Fruit fly (Drosophila melanogaster) whole organism, embryonic: ENCODE results near the gene CG14234.

ENCODE experiments used
- Awh ChIP-seq: fragments of 200-800 bp; sonication (Bioruptor generic); IDR thresholded peaks from 2 replicates; pipeline ENCODE4, ENCODE4 v1.3.6; 2022; ENCODE audit warnings: missing biosample characterization, missing genetic modification characterization
- Bdp1 ChIP-seq: fragments of 200-800 bp; sonication (Bioruptor generic); optimal IDR thresholded peaks from 3 replicates; lab custom pipeline; 2016; ENCODE audit warnings: missing biosample characterization, missing genetic modification characterization
- CG10366 ChIP-seq: fragments of 200-800 bp; sonication (Bioruptor generic); IDR thresholded peaks from 2 replicates; pipeline ENCODE4 v1.3.6; 2022; ENCODE audit warnings: missing biosample characterization, missing genetic modification characterization
- CG10543 ChIP-seq: fragments of 200-800 bp; sonication (Bioruptor generic); optimal IDR thresholded peaks from 3 replicates; lab custom pipeline; 2017; ENCODE audit warnings: missing biosample characterization, mild to moderate bottlenecking, missing genetic modification characterization, moderate library complexity
- CG12155 ChIP-seq: fragments of 200-800 bp; sonication (Bioruptor generic); optimal IDR thresholded peaks from 3 replicates; lab custom pipeline; 2016; ENCODE audit warnings: missing biosample characterization, missing genetic modification characterization
- CG12769 ChIP-seq: fragments of 200-800 bp; sonication (Bioruptor generic); optimal IDR thresholded peaks from 2 replicates; lab custom pipeline; 2019; ENCODE audit warnings: missing biosample characterization, mild to moderate bottlenecking, missing genetic modification characterization, moderate library complexity
- CG1529 ChIP-seq: fragments of 200-800 bp; sonication (Bioruptor generic); optimal IDR thresholded peaks from 3 replicates; lab custom pipeline; 2018; ENCODE audit warnings: missing biosample characterization, missing genetic modification characterization
- CG15479 ChIP-seq: fragments of 200-800 bp; sonication (Bioruptor generic); optimal IDR thresholded peaks from 3 replicates; lab custom pipeline; 2019; ENCODE audit warnings: missing biosample characterization, mild to moderate bottlenecking, missing genetic modification characterization, moderate library complexity
- CG15601 ChIP-seq: fragments of 200-800 bp; sonication (Bioruptor generic); optimal IDR thresholded peaks from 3 replicates; lab custom pipeline; 2019; ENCODE audit warnings: missing biosample characterization, mild to moderate bottlenecking, missing genetic modification characterization, moderate library complexity
- CG1792 ChIP-seq: fragments of 200-800 bp; sonication (Bioruptor generic); optimal IDR thresholded peaks from 2 replicates; lab custom pipeline; 2016; ENCODE audit warnings: missing biosample characterization, missing genetic modification characterization
- CG3407 ChIP-seq: fragments of 200-800 bp; sonication (Bioruptor generic); optimal IDR thresholded peaks from 2 replicates; lab custom pipeline; 2018; ENCODE audit warnings: missing biosample characterization, mild to moderate bottlenecking, missing genetic modification characterization
- CG34422 ChIP-seq: fragments of 200-800 bp; sonication (Bioruptor generic); IDR thresholded peaks from 3 replicates; pipeline ENCODE4 v1.3.6; 2022; ENCODE audit warnings: missing biosample characterization, missing genetic modification characterization
- CG4328 ChIP-seq: fragments of 200-800 bp; sonication (Bioruptor generic); optimal IDR thresholded peaks from 3 replicates; lab custom pipeline; 2017; ENCODE audit warnings: missing biosample characterization, missing genetic modification reagents, missing genetic modification characterization
- CG4360 ChIP-seq: fragments of 200-800 bp; sonication (Bioruptor generic); IDR thresholded peaks from 2 replicates; pipeline ENCODE4 v1.3.6; 2022; ENCODE audit warnings: missing biosample characterization, missing genetic modification characterization
- CG4424 ChIP-seq: fragments of 200-800 bp; sonication (Bioruptor generic); optimal IDR thresholded peaks from 3 replicates; lab custom pipeline; 2016; ENCODE audit warnings: missing biosample characterization, missing genetic modification characterization
- CG6689 ChIP-seq: fragments of 200-800 bp; sonication (Bioruptor generic); IDR thresholded peaks from 2 replicates; pipeline ENCODE4 v1.3.6; 2022; ENCODE audit warnings: missing biosample characterization, missing genetic modification characterization
- CG7372 ChIP-seq: fragments of 200-800 bp; sonication (Bioruptor generic); IDR thresholded peaks from 2 replicates; pipeline ENCODE4 v1.3.6; 2022; ENCODE audit warnings: missing biosample characterization, missing genetic modification characterization
- CG8924 ChIP-seq: fragments of 200-800 bp; optimal IDR thresholded peaks from 3 replicates; lab custom pipeline; 2019; ENCODE audit warnings: missing biosample characterization, mild to moderate bottlenecking, missing genetic modification characterization, moderate library complexity
- CG8944 ChIP-seq: fragments of 200-800 bp; sonication (Bioruptor generic); optimal IDR thresholded peaks from 3 replicates; lab custom pipeline; 2016; ENCODE audit warnings: missing biosample characterization, missing genetic modification characterization
- E2f1 ChIP-seq: fragments of 200-800 bp; sonication (Bioruptor generic); IDR thresholded peaks from 2 replicates; pipeline ENCODE4 v1.3.6; 2022; ENCODE audit warnings: missing biosample characterization, missing genetic modification characterization
- HLH54F ChIP-seq: fragments of 200-800 bp; sonication (Bioruptor generic); optimal IDR thresholded peaks from 3 replicates; lab custom pipeline; 2016; ENCODE audit warnings: missing biosample characterization, missing genetic modification characterization
- Mad ChIP-seq: fragments of 200-800 bp; sonication (Bioruptor generic); optimal IDR thresholded peaks from 2 replicates; lab custom pipeline; 2016; ENCODE audit warnings: missing biosample characterization, missing genetic modification characterization
- Nf-YB ChIP-seq: fragments of 200-800 bp; sonication (Bioruptor generic); optimal IDR thresholded peaks from 3 replicates; lab custom pipeline; 2019; ENCODE audit warnings: missing biosample characterization, mild to moderate bottlenecking, missing genetic modification characterization, moderate library complexity
- Ptx1 ChIP-seq: fragments of 200-800 bp; sonication (Bioruptor generic); IDR thresholded peaks from 2 replicates; pipeline ENCODE4 v1.3.6; 2022; ENCODE audit warnings: missing biosample characterization, missing genetic modification characterization
- Scr ChIP-seq: fragments of 200-800 bp; sonication (Bioruptor generic); IDR thresholded peaks from 2 replicates; pipeline ENCODE4 v1.3.6; 2022; ENCODE audit warnings: missing biosample characterization, missing genetic modification characterization; ENCODE audit not compliant: partially characterized antibody
- Sry-β ChIP-seq: fragments of 200-800 bp; sonication (Bioruptor generic); optimal IDR thresholded peaks from 2 replicates; lab custom pipeline; 2018; ENCODE audit warnings: missing biosample characterization, mild to moderate bottlenecking, missing genetic modification characterization, moderate library complexity
- Vsx1 ChIP-seq: fragments of 200-800 bp; sonication (Bioruptor generic); optimal IDR thresholded peaks from 2 replicates; lab custom pipeline; 2017; ENCODE audit warnings: missing biosample characterization, mild to moderate bottlenecking, missing genetic modification characterization, missing genetic modification reagents
- cg ChIP-seq: fragments of 200-800 bp; sonication (Bioruptor generic); optimal IDR thresholded peaks from 3 replicates; lab custom pipeline; 2019; ENCODE audit warnings: missing biosample characterization, mild to moderate bottlenecking, missing genetic modification characterization, moderate library complexity
- chif ChIP-seq, 2 experiments: fragments of 200-800 bp; sonication (Bioruptor generic); optimal IDR thresholded peaks; 3 replicates each; lab custom pipeline; 2016; ENCODE audit warnings: missing biosample characterization in 2 of 2, missing genetic modification characterization in 2 of 2
- dmrt11E ChIP-seq: fragments of 200-800 bp; sonication (Bioruptor generic); optimal IDR thresholded peaks from 3 replicates; lab custom pipeline; 2018; ENCODE audit warnings: missing biosample characterization, mild to moderate bottlenecking, missing genetic modification characterization, moderate library complexity
- ems ChIP-seq: fragments of 200-800 bp; sonication (Bioruptor generic); optimal IDR thresholded peaks from 3 replicates; lab custom pipeline; 2016; ENCODE audit warnings: missing biosample characterization, missing genetic modification characterization
- grn ChIP-seq: fragments of 200-800 bp; sonication (Bioruptor generic); optimal IDR thresholded peaks from 3 replicates; lab custom pipeline; 2017; ENCODE audit warnings: missing biosample characterization, missing genetic modification characterization
- gsb ChIP-seq: fragments of 200-800 bp; sonication (Bioruptor generic); IDR thresholded peaks from 2 replicates; pipeline ENCODE4 v1.3.6; 2022; ENCODE audit warnings: missing biosample characterization, missing genetic modification characterization
- kni ChIP-seq: fragments of 200-800 bp; sonication (Bioruptor generic); optimal IDR thresholded peaks from 3 replicates; lab custom pipeline; 2017; ENCODE audit warnings: mild to moderate bottlenecking, missing biosample characterization, missing genetic modification reagents, missing genetic modification characterization
- pros ChIP-seq: fragments of 200-800 bp; sonication (Bioruptor generic); optimal IDR thresholded peaks from 3 replicates; lab custom pipeline; 2019; ENCODE audit warnings: missing biosample characterization, mild to moderate bottlenecking, missing genetic modification characterization, moderate library complexity
- sens ChIP-seq: fragments of 200-800 bp; sonication (Bioruptor generic); peaks from one replicate; lab custom pipeline; 2016; ENCODE audit warnings: missing biosample characterization, missing genetic modification characterization
- slp2 ChIP-seq: fragments of 200-800 bp; sonication (Bioruptor generic); optimal IDR thresholded peaks from 2 replicates; lab custom pipeline; 2016; ENCODE audit warnings: missing biosample characterization, missing genetic modification characterization
- stwl ChIP-seq: fragments of 200-800 bp; sonication (Bioruptor generic); optimal IDR thresholded peaks from 3 replicates; lab custom pipeline; 2018; ENCODE audit warnings: missing biosample characterization, mild to moderate bottlenecking, missing genetic modification characterization, moderate library complexity
- tll ChIP-seq, 2 experiments: fragments of 200-800 bp in 1 of 2; fragments of >200 bp in 1 of 2; sonication (Bioruptor generic) in 1 of 2; optimal IDR thresholded peaks; 2 replicates each; lab custom pipeline; 2017 to 2019; ENCODE audit warnings: missing biosample characterization in 2 of 2, missing genetic modification characterization in 2 of 2, mild to moderate bottlenecking in 1 of 2, moderate library complexity in 1 of 2
- vnd ChIP-seq: fragments of 200-800 bp; sonication (Bioruptor generic); IDR thresholded peaks from 3 replicates; pipeline ENCODE4 v1.3.6; 2022; ENCODE audit warnings: missing biosample characterization, missing genetic modification characterization; ENCODE audit not compliant: partially characterized antibody
- zen ChIP-seq: fragments of 200-800 bp; sonication (Bioruptor generic); optimal IDR thresholded peaks from 3 replicates; lab custom pipeline; 2018; ENCODE audit warnings: missing biosample characterization, mild to moderate bottlenecking, missing genetic modification characterization, moderate library complexity

CG14234 gene

DNA sequence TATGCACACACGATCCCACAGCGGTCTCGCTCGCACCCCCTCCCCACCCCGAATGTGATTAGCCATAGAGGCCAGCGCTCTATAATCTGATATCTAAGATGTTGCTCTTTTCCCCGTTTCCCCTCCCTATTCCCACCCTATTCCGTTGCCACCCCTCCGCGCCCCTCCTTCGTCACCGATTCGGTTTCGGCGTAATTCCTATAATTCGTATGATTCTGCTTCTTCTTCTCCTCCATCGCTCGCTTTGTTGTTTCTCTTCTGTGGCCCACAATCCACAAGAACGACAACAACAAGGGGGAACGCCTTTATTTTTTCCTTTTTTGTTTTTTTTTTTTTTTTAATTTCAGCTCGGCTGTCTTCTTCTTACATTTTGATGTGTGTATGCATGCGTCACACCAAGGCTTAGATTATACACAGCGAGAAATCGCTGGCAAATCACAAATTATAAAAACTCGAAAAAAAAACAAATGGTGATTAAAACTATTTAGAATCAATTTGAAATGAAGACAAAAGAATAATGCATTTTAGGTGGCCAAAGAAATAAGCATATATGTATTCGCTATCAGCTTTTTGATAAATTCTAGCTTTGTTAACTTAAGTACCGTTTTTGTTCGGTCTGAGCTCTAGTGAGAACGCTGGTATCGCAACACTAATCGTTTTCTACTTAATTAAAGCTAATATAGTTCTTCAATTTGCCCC is 34.6 kb downstream of the CG14234 start (continued):
- TF ChIP-seq CG8944 (GFP tag; lab: Kevin White, UChicago) (peak; percentile 38), ems (GFP tag; lab: Kevin White, UChicago) (peak; percentile 14), Vsx1 (GFP tag; lab: Kevin White, UChicago) (no peak), CG1792 (GFP tag; lab: Kevin White, UChicago) (no peak), CG4424 (peak; percentile 65), CG8924 (tag; lab: Kevin White, UChicago) (peak; percentile 29), Nf-YB (peak; percentile 9), Mad (GFP tag; lab: Kevin White, UChicago) (peak; percentile 3), sens (GFP tag; lab: Kevin White, UChicago) (peak; percentile 94), CG12769 (tag; lab: Kevin White, UChicago) (no peak), vnd (no peak), gsb (GFP tag; lab: Robert Waterston, UW) (no peak), dmrt11E (tag; lab: Kevin White, UChicago) (peak; percentile 87), CG15601 (peak; percentile 33), CG34422 (GFP tag; lab: Robert Waterston, UW) (peak; percentile 39; the same call in 1 of the 3 replicates), chif (GFP tag; optimal IDR thresholded peaks at IDR 0.05; lab: Kevin White, UChicago) (peak in 1 of 2 experiments; percentile 59), stwl (tag; lab: Kevin White, UChicago) (peak; percentile 20), CG10543 (GFP tag; lab: Kevin White, UChicago) (no peak), CG1529 (GFP tag; lab: Kevin White, UChicago) (no peak), Awh (GFP tag; lab: Robert Waterston, UW) (no peak), HLH54F (peak; percentile 15), Ptx1 (peak; percentile 44), slp2 (GFP tag; lab: Kevin White, UChicago) (peak; percentile 35), CG10366 (peak; percentile 18; the same call in 1 of the 2 replicates), Bdp1 (GFP tag; lab: Kevin White, UChicago) (no peak), CG7372 (GFP tag; lab: Robert Waterston, UW) (no peak), CG6689 (GFP tag; lab: Robert Waterston, UW) (peak; percentile 61), E2f1 (GFP tag; lab: Robert Waterston, UW) (no peak), CG4328 (GFP tag; lab: Kevin White, UChicago) (no peak)

DNA sequence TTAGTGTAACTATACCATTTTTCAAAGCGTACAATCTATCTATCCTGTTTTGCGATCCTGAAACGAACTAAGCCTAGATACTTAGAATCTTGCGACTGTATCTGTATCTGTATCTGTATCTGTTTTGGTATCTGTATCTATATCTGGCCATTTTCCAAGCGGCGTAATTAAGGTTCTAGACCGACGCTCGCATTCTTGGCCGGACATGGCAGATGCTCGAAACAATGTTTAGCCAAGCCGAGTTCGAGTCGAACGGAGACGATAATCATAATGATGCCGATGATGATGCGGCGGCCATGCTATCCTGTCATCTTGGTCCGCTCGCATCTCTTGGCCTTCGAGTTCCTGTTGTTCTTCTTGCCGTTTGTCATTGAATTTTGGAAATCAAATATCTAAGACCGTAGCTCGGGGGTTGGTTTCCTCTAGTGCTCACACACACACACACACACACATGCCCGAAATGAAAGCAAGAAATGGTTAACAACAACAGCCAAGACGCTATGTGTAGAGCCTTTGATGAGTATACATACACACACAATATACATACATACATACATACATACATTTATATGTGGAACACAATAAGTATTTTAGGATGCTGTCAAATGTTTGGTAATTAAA is 36.7 kb downstream of the CG14234 start:
- TF ChIP-seq Scr (GFP tag; lab: Robert Waterston, UW) = no peak
- TF ChIP-seq cg (GFP tag; lab: Kevin White, UChicago) = peak; percentile 61
- TF ChIP-seq CG4360 = peak; percentile 51; the same call in 1 of the 2 replicates
- no peak for TF ChIP-seq Sry-β (GFP tag; lab: Kevin White, UChicago)
- peak in 1 of 2 experiments; percentile 63 for TF ChIP-seq tll (GFP tag; optimal IDR thresholded peaks at IDR 0.05; lab: Kevin White, UChicago)
- TF ChIP-seq CG15479 (GFP tag; lab: Kevin White, UChicago) = peak; percentile 85
- no peak for TF ChIP-seq CG3407 (GFP tag; lab: Kevin White, UChicago)
- peak; percentile 96 for TF ChIP-seq zen
- TF ChIP-seq kni (GFP tag; lab: Kevin White, UChicago) = peak; percentile 7
- no peak for TF ChIP-seq CG12155
- TF ChIP-seq pros (GFP tag; lab: Kevin White, UChicago) = peak; percentile 98
- peak; percentile 32 for TF ChIP-seq grn
- TF ChIP-seq, all 482 proteins: peak for 8
